Fruit fly (Drosophila melanogaster): ENCODE measurements around the gene Claspin.

- no peak for TF ChIP-seq CG10631 (GFP tag; optimal IDR thresholded peaks at IDR 0.05)
- no peak for TF ChIP-seq fd85E (GFP tag; optimal IDR thresholded peaks at IDR 0.05)
Measured at dm6 chr3L:4313299-4313698, at the start of gene Claspin.

All from whole organism, prepupa.